Worm (Caenorhabditis elegans): ENCODE results near the gene appg-1.

ce11 chrII:10303663-10304115 lies 22.2 kb upstream of the appg-1 start, which contains the start of gene vha-9:
- no peak for TF ChIP-seq nhr-11 (tag; optimal IDR thresholded peaks at IDR 0.05)
- peak; percentile 31 for TF ChIP-seq nhr-25 (tag; optimal IDR thresholded peaks at IDR 0.05)
- TF ChIP-seq skn-1 (tag; optimal IDR thresholded peaks at IDR 0.05): no peak
- TF ChIP-seq elt-3 (tag; optimal IDR thresholded peaks at IDR 0.05): no peak
- no peak for TF ChIP-seq daf-12 (tag; optimal IDR thresholded peaks at IDR 0.05)
- TF ChIP-seq elt-1 (tag; optimal IDR thresholded peaks at IDR 0.05): no peak
- TF ChIP-seq aly-2 (tag; optimal IDR thresholded peaks at IDR 0.05): no peak
- TF ChIP-seq nhr-12 (tag; optimal IDR thresholded peaks at IDR 0.05): no peak
- TF ChIP-seq tbx-2 (tag; optimal IDR thresholded peaks at IDR 0.05): no peak
- no peak for TF ChIP-seq ztf-11 (tag; optimal IDR thresholded peaks at IDR 0.05)
- no peak for TF ChIP-seq nhr-28 (tag; optimal IDR thresholded peaks at IDR 0.05)
